Fruit fly (Drosophila melanogaster): ENCODE data around the gene CG33301.

dm6 chr2L:10053583-10054263, 4.3 kb downstream of the CG33301 start, which contains the start of gene Cpr31A:
- TF ChIP-seq fru (GFP tag; optimal IDR thresholded peaks at IDR 0.05) = no peak
- TF ChIP-seq Hnf4 (GFP tag; optimal IDR thresholded peaks at IDR 0.05) = no peak
- TF ChIP-seq dmrt93B (GFP tag; optimal IDR thresholded peaks at IDR 0.05) = no peak
- TF ChIP-seq HLH106 (tag; optimal IDR thresholded peaks at IDR 0.05) = no peak
- no peak for TF ChIP-seq dsf (GFP tag; optimal IDR thresholded peaks at IDR 0.05; ENCODE audit: borderline replicate concordance)
- no peak for TF ChIP-seq foxo (GFP tag; optimal IDR thresholded peaks at IDR 0.05)
- TF ChIP-seq tai (GFP tag; optimal IDR thresholded peaks at IDR 0.05) = no peak
- no peak for TF ChIP-seq Abd-B (GFP tag; optimal IDR thresholded peaks at IDR 0.05)
- no peak for TF ChIP-seq Dfd (GFP tag; optimal IDR thresholded peaks at IDR 0.05)
- TF ChIP-seq Dif (GFP tag; optimal IDR thresholded peaks at IDR 0.05; ENCODE audit: partially characterized antibody) = no peak
- no peak for TF ChIP-seq usp (GFP tag; optimal IDR thresholded peaks at IDR 0.05)
- TF ChIP-seq lola (GFP tag; optimal IDR thresholded peaks at IDR 0.05) = no peak

All from whole organism, wandering third instar larva.